Worm (Caenorhabditis elegans) whole organism, early embryonic: ENCODE data around the gene hrpa-2.

Source experiments
- aly-1 ChIP-seq: sonication (generic microtip); optimal IDR thresholded peaks from 2 replicates; lab custom pipeline; 2016; ENCODE audit warnings: missing genetic modification characterization, missing compliant biosample characterization
- tbx-11 ChIP-seq: fragments of 200-800 bp; sonication (Bioruptor generic); IDR thresholded peaks from 2 replicates; pipeline ENCODE4 v1.3.6; 2022; ENCODE audit warnings: missing genetic modification characterization, missing compliant biosample characterization
- tra-4 ChIP-seq: sonication (generic microtip); optimal IDR thresholded peaks from 2 replicates; lab custom pipeline; 2017; ENCODE audit warnings: missing genetic modification characterization, missing compliant biosample characterization

DNA sequence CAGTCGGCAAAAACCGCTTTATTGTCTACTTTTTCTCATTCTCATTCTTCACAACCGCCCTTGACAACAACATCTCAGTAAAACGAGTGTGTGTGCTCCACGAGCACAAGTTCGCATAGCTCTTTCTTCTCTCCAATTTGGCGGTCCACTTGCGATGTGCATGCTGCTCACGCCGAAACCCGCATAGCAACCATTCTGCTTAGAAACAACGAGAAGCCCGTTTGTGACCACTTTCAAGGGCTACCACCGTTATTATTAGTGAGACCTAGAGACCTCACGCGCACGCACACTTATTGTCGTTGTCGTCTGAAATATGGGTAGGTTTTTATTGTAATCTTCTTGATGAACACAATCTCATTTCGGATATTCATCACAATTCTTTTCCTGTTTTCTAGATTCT lies 41.9 kb upstream of the hrpa-2 start, which contains the start of gene zchc-1A:
- no peak for TF ChIP-seq tra-4 (tag; lab: Kevin White, UChicago)
- no peak for TF ChIP-seq aly-1 (tag; lab: Kevin White, UChicago)
- no peak for TF ChIP-seq tbx-11
